Worm (Caenorhabditis elegans): ENCODE results near the gene nep-1.

- TF ChIP-seq him-1 (tag; optimal IDR thresholded peaks at IDR 0.05) (no peak), W03F9.2 (tag; optimal IDR thresholded peaks at IDR 0.05) (no peak), dao-5 (tag; optimal IDR thresholded peaks at IDR 0.05) (no peak)
Observed at ce11 chrII:11633509-11633908, 23.5 kb downstream of the nep-1 start, which contains the start of gene din-1.
